Fruit fly (Drosophila melanogaster): ENCODE data around the gene drongo.
A peak's percentile ranks its signal among the peaks of the same experiment; 100 is the strongest.

The drongo gene

DNA sequence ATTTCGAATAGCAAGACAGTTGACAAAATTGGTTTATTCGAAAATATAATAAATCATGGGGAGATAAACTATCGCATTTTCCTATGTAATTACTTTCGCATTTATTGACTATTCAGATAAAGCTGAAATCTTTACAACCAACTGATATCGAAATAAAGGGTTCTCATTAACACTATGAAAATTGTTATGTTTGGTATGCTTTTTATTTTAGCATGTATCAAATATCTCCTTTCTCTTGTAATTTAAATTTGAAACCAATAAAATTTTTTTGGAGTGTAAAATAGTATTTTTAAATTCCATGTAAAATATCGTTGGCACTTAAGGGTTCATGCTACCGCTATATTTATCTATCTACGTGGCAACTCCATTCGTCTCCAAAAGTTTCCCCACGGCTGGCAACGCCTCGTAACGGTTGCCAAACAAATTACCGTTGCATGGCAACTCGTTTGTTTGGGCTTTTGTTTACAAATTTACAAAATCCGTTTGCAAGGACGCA is 4.2 kb upstream of the drongo start, which contains the start of gene CG13949:
Gene CG13949 (plus strand): TSS at position 286 of the 496 bp plus-strand sequence.
- TF ChIP-seq sv (GFP tag; optimal IDR thresholded peaks at IDR 0.05) (peak; percentile 33), psq (GFP tag; optimal IDR thresholded peaks at IDR 0.05) (peak; percentile 12), br (GFP tag; optimal IDR thresholded peaks at IDR 0.05) (no peak), N (GFP tag; optimal IDR thresholded peaks at IDR 0.05) (no peak), dl (GFP tag; optimal IDR thresholded peaks at IDR 0.05; ENCODE audit: insufficient read depth in 1 of 2, partially characterized antibody in 2 of 2) (no peak), usp (GFP tag; optimal IDR thresholded peaks at IDR 0.05) (no peak), HLH106 (tag; optimal IDR thresholded peaks at IDR 0.05) (peak; percentile 47), dsf (GFP tag; optimal IDR thresholded peaks at IDR 0.05; ENCODE audit: borderline replicate concordance) (no peak), Hnf4 (GFP tag; optimal IDR thresholded peaks at IDR 0.05) (peak; percentile 40), CrebA (GFP tag; optimal IDR thresholded peaks at IDR 0.05; ENCODE audit: borderline replicate concordance) (no peak), Myc (optimal IDR thresholded peaks at IDR 0.05) (no peak), Sp1 (GFP tag; optimal IDR thresholded peaks at IDR 0.05) (peak; percentile 51), rgr (GFP tag; optimal IDR thresholded peaks at IDR 0.05) (peak; percentile 35), h (GFP tag; optimal IDR thresholded peaks at IDR 0.05) (peak; percentile 47), foxo (GFP tag; optimal IDR thresholded peaks at IDR 0.05) (peak in 1 of 2 experiments; percentile 61), woc (GFP tag; optimal IDR thresholded peaks at IDR 0.05) (peak; percentile 19), Abd-B (GFP tag; optimal IDR thresholded peaks at IDR 0.05) (no peak), ey (GFP tag; optimal IDR thresholded peaks at IDR 0.05) (peak; percentile 40), pan (optimal IDR thresholded peaks at IDR 0.05) (no peak), fru (GFP tag; optimal IDR thresholded peaks at IDR 0.05) (peak; percentile 19)

DNA sequence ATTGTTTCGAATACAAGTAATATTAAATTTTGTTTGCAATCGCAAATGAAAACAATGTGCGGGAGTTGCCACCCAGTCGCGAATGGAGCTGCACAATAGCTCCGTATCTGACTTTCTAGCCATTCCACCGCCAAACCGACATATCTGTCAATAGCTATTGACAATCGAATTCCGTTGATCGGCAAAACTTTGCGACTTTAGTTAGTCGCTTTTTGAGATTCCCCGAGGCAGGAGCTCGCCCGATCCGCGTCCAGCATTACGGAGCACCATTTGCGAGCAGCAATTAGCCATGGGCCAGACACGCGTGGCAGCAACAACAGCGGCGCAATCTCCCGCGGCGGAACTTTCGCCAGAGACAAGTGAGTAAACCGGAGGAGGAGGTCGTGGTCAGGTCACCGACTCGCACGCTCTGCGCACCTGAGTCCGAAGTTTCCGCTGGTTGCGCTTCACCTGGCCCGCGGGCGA is 1.8 kb upstream of the drongo start, which contains the start of the genes CG4291 and kraken:
Gene CG4291 (minus strand): TSS at position 84 of the 465 bp plus-strand sequence.
Gene kraken (plus strand): TSS at position 122 of the 465 bp plus-strand sequence.
- TF ChIP-seq Vsx2 (GFP tag; optimal IDR thresholded peaks at IDR 0.05; ENCODE audit: partially characterized antibody), result no peak
- TF ChIP-seq br (GFP tag; optimal IDR thresholded peaks at IDR 0.05), result peak; percentile 43
- no peak for TF ChIP-seq Hr78 (GFP tag; optimal IDR thresholded peaks at IDR 0.05)
- no peak for TF ChIP-seq Mio (GFP tag; optimal IDR thresholded peaks at IDR 0.05)
- TF ChIP-seq CrebA (GFP tag; optimal IDR thresholded peaks at IDR 0.05; ENCODE audit: borderline replicate concordance), result no peak
- TF ChIP-seq lola (GFP tag; optimal IDR thresholded peaks at IDR 0.05), result no peak
- TF ChIP-seq Jra (GFP tag; optimal IDR thresholded peaks at IDR 0.05), result no peak
- TF ChIP-seq rgr (GFP tag; optimal IDR thresholded peaks at IDR 0.05), result peak; percentile 66
- peak; percentile 23 for TF ChIP-seq OdsH (GFP tag; optimal IDR thresholded peaks at IDR 0.05)
- no peak for TF ChIP-seq N (GFP tag; optimal IDR thresholded peaks at IDR 0.05)
- TF ChIP-seq dsf (GFP tag; optimal IDR thresholded peaks at IDR 0.05; ENCODE audit: borderline replicate concordance), result no peak
- TF ChIP-seq usp (GFP tag; optimal IDR thresholded peaks at IDR 0.05), result no peak
- no peak for TF ChIP-seq Abd-B (GFP tag; optimal IDR thresholded peaks at IDR 0.05)
- no peak for TF ChIP-seq dmrt93B (GFP tag; optimal IDR thresholded peaks at IDR 0.05)
- peak; percentile 51 for TF ChIP-seq HLH106 (tag; optimal IDR thresholded peaks at IDR 0.05)
- peak; percentile 70 for TF ChIP-seq Hnf4 (GFP tag; optimal IDR thresholded peaks at IDR 0.05)
- TF ChIP-seq psq (GFP tag; optimal IDR thresholded peaks at IDR 0.05), result peak; percentile 35
- peak; percentile 49 for TF ChIP-seq Sp1 (GFP tag; optimal IDR thresholded peaks at IDR 0.05)
- TF ChIP-seq CG32264 (GFP tag; optimal IDR thresholded peaks at IDR 0.05), result no peak
- TF ChIP-seq sage (GFP tag; optimal IDR thresholded peaks at IDR 0.05), result no peak
- TF ChIP-seq CG9705 (GFP tag; optimal IDR thresholded peaks at IDR 0.05), result peak; percentile 45
- TF ChIP-seq tai (GFP tag; optimal IDR thresholded peaks at IDR 0.05), result no peak
- TF ChIP-seq dl (GFP tag; optimal IDR thresholded peaks at IDR 0.05; ENCODE audit: insufficient read depth in 1 of 2, partially characterized antibody in 2 of 2), result no peak
- peak; percentile 96 for TF ChIP-seq Myc (optimal IDR thresholded peaks at IDR 0.05)
- no peak for TF ChIP-seq jim (GFP tag; optimal IDR thresholded peaks at IDR 0.05)
- TF ChIP-seq sv (GFP tag; optimal IDR thresholded peaks at IDR 0.05), result peak; percentile 59
- peak; percentile 60 for TF ChIP-seq Hr83 (GFP tag; optimal IDR thresholded peaks at IDR 0.05; ENCODE audit: poor library complexity, severe bottlenecking)
- TF ChIP-seq h (GFP tag; optimal IDR thresholded peaks at IDR 0.05), result peak; percentile 74
- TF ChIP-seq brk (GFP tag; optimal IDR thresholded peaks at IDR 0.05), result no peak
- TF ChIP-seq GATAd (GFP tag; optimal IDR thresholded peaks at IDR 0.05), result no peak
- no peak for TF ChIP-seq pan (optimal IDR thresholded peaks at IDR 0.05)
- TF ChIP-seq Dif (GFP tag; optimal IDR thresholded peaks at IDR 0.05; ENCODE audit: partially characterized antibody), result no peak
- peak; percentile 26 for TF ChIP-seq woc (GFP tag; optimal IDR thresholded peaks at IDR 0.05)
- peak in 1 of 2 experiments; percentile 61 for TF ChIP-seq foxo (GFP tag; optimal IDR thresholded peaks at IDR 0.05)
- no peak for TF ChIP-seq Rel (GFP tag; optimal IDR thresholded peaks at IDR 0.05)
- peak; percentile 43 for TF ChIP-seq Rel (tag; optimal IDR thresholded peaks at IDR 0.05)
- TF ChIP-seq Dfd (GFP tag; optimal IDR thresholded peaks at IDR 0.05), result no peak
- peak; percentile 15 for TF ChIP-seq fru (GFP tag; optimal IDR thresholded peaks at IDR 0.05)
- peak; percentile 36 for TF ChIP-seq ey (GFP tag; optimal IDR thresholded peaks at IDR 0.05)

Data from whole organism, wandering third instar larva.